Worm (Caenorhabditis elegans) whole organism, early embryonic: Measurements from ENCODE around the gene C56G2.4.

Experiments used
- B0310.2 ChIP-seq: sonication (generic microtip); optimal IDR thresholded peaks from 2 replicates; lab custom pipeline; 2016; ENCODE audit warnings: mild to moderate bottlenecking, missing genetic modification characterization, missing compliant biosample characterization
- ceh-36 ChIP-seq: sonication (generic microtip); optimal IDR thresholded peaks from 2 replicates; lab custom pipeline; 2016; ENCODE audit warnings: missing genetic modification characterization, inconsistent platforms, missing compliant biosample characterization
- flt-1 ChIP-seq: fragments of 200-800 bp; sonication (Bioruptor generic); IDR thresholded peaks from 2 replicates; pipeline ENCODE4 v1.3.6; 2022; ENCODE audit warnings: missing genetic modification characterization, missing compliant biosample characterization
- hnd-1 ChIP-seq: sonication (generic microtip); optimal IDR thresholded peaks from 2 replicates; lab custom pipeline; 2016; ENCODE audit warnings: missing genetic modification characterization, missing compliant biosample characterization
- tbx-11 ChIP-seq: fragments of 200-800 bp; sonication (Bioruptor generic); IDR thresholded peaks from 2 replicates; pipeline ENCODE4 v1.3.6; 2022; ENCODE audit warnings: missing genetic modification characterization, missing compliant biosample characterization

DNA sequence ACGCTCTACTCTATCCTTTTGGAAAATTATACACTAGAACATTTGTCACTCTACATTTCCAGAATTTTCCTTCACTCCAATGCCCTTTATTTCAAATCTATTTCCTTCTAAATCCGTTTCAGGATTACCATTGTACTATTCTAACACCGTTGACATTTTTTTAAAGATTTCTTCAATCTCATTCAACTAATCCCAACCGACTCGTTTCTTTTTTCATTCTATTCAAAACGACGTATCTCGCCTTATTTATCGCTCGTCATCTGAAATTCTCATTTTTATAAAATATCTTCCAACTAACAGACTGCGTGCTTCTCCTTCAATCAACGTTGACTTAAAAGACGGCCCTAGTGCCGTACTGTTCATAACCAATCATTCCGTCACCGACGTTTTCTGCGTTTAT lies 21.6 kb downstream of the C56G2.4 start, which contains the start of gene akap-1:
- TF ChIP-seq B0310.2 (no peak), tbx-11 (no peak), ceh-36 (tag; lab: Kevin White, UChicago) (no peak), flt-1 (GFP tag; lab: Robert Waterston, UW) (no peak), hnd-1 (tag; lab: Kevin White, UChicago) (no peak)
